Worm (Caenorhabditis elegans): ENCODE results near the gene frpr-17.

ce11 chrX:14415641-14416040 lies 9.7 kb downstream of the frpr-17 start, which contains the start of gene F23D12.10:
- TF ChIP-seq fkh-10 (GFP tag; optimal IDR thresholded peaks at IDR 0.05) (no peak), ZK337.2 (GFP tag; IDR thresholded peaks at IDR 0.05) (no peak), Y75B8A.6 (GFP tag; IDR thresholded peaks at IDR 0.05) (no peak), nhr-11 (tag; optimal IDR thresholded peaks at IDR 0.05) (no peak), gei-8 (GFP tag; optimal IDR thresholded peaks at IDR 0.05) (no peak), mdl-1 (tag; optimal IDR thresholded peaks at IDR 0.05) (no peak), madf-9 (GFP tag; conservative IDR thresholded peaks at IDR 0.05) (no peak), mdt-29 (GFP tag; IDR thresholded peaks at IDR 0.05) (no peak)

All from whole organism, L4 larva.